Worm (Caenorhabditis elegans): ENCODE measurements around the gene sre-54.

sre-54 gene

ce11 chrII:12289085-12289484 lies 43.6 kb upstream of the sre-54 start, which contains the start of gene Y57A10A.31:
TSS of gene Y57A10A.31 (plus strand) at chrII:12289385.
- TF ChIP-seq egrh-3 (GFP tag; IDR thresholded peaks at IDR 0.05) = no peak

ce11 chrII:12296591-12296990 lies 36.1 kb upstream of the sre-54 start:
- TF ChIP-seq rec-8 (tag; optimal IDR thresholded peaks at IDR 0.05) = no peak
- no peak for TF ChIP-seq snpc-1.1 (tag; optimal IDR thresholded peaks at IDR 0.05; ENCODE audit: insufficient read depth)
- TF ChIP-seq sea-2 (GFP tag; IDR thresholded peaks at IDR 0.05) = no peak
- TF ChIP-seq attf-6 (GFP tag; IDR thresholded peaks at IDR 0.05) = no peak
- no peak for TF ChIP-seq ceh-79 (tag; optimal IDR thresholded peaks at IDR 0.05)
- no peak for TF ChIP-seq rpc-1 (optimal IDR thresholded peaks at IDR 0.05)
- no peak for TF ChIP-seq rpc-1 (tag; optimal IDR thresholded peaks at IDR 0.05)
- no peak for TF ChIP-seq tbp1 (GFP tag; optimal IDR thresholded peaks at IDR 0.05)

ce11 chrII:12300680-12301079 lies 32.0 kb upstream of the sre-54 start:
- peak; percentile 25 for TF ChIP-seq snpc-1.3 (tag; optimal IDR thresholded peaks at IDR 0.05; ENCODE audit: insufficient read depth)
- TF ChIP-seq F49E8.2 (tag; optimal IDR thresholded peaks at IDR 0.05; ENCODE audit: insufficient read depth) = peak; percentile 41
- TF ChIP-seq attf-6 (GFP tag; IDR thresholded peaks at IDR 0.05) = 0 out of 2 replicates have a peak, but pooled peaks have one; percentile 36
- no peak for TF ChIP-seq F23B12.7 (tag; optimal IDR thresholded peaks at IDR 0.05; ENCODE audit: insufficient read depth)

- TF ChIP-seq egl-18 (GFP tag; IDR thresholded peaks at IDR 0.05) (no peak), hlh-26 (GFP tag; conservative IDR thresholded peaks at IDR 0.05) (no peak), lir-1 (GFP tag; conservative IDR thresholded peaks at IDR 0.05) (no peak), bed-1 (GFP tag; IDR thresholded peaks at IDR 0.05) (no peak), dpff-1 (tag; optimal IDR thresholded peaks at IDR 0.05) (no peak), let-607 (tag; optimal IDR thresholded peaks at IDR 0.05) (no peak), tbx-9 (tag; optimal IDR thresholded peaks at IDR 0.05; ENCODE audit: borderline replicate concordance) (no peak), snpc-1.1 (tag; optimal IDR thresholded peaks at IDR 0.05; ENCODE audit: insufficient read depth) (no peak), pha-4 (tag; optimal IDR thresholded peaks at IDR 0.05) (no peak), chd-7 (tag; optimal IDR thresholded peaks at IDR 0.05) (no peak), sea-2 (GFP tag; IDR thresholded peaks at IDR 0.05) (no peak), rcor-1 (GFP tag; IDR thresholded peaks at IDR 0.05) (no peak)
Measured at ce11 chrII:12301233-12301632, 31.5 kb upstream of the sre-54 start.

ce11 chrII:12302354-12302753 lies 30.4 kb upstream of the sre-54 start, which contains the start of gene C50E10.1:
TSS of gene C50E10.1 (minus strand) at chrII:12302454.
- TF ChIP-seq ceh-58 (GFP tag; IDR thresholded peaks at IDR 0.05) (no peak), xnd-1 (tag; optimal IDR thresholded peaks at IDR 0.05) (no peak), mxl-1 (tag; optimal IDR thresholded peaks at IDR 0.05) (no peak), tbp1 (GFP tag; optimal IDR thresholded peaks at IDR 0.05) (no peak), attf-3 (GFP tag; conservative IDR thresholded peaks at IDR 0.05) (no peak), snpc-1.1 (tag; optimal IDR thresholded peaks at IDR 0.05; ENCODE audit: insufficient read depth) (no peak), sea-2 (GFP tag; IDR thresholded peaks at IDR 0.05) (no peak), ztf-28 (GFP tag; IDR thresholded peaks at IDR 0.05) (no peak), pha-4 (tag; optimal IDR thresholded peaks at IDR 0.05) (no peak), dox-1 (GFP tag; IDR thresholded peaks at IDR 0.05) (no peak), die-1 (tag; optimal IDR thresholded peaks at IDR 0.05) (no peak), ztf-6 (GFP tag; IDR thresholded peaks at IDR 0.05) (no peak), F52B5.7 (tag; optimal IDR thresholded peaks at IDR 0.05) (no peak), Y67H2A.10 (GFP tag; conservative IDR thresholded peaks at IDR 0.05) (no peak), egl-44 (GFP tag; IDR thresholded peaks at IDR 0.05) (no peak), unc-62 (GFP tag; optimal IDR thresholded peaks at IDR 0.05) (no peak)
